Fruit fly (Drosophila melanogaster) whole organism, embryonic: ENCODE results near the gene CG42852.

Experiments
- Aef1 ChIP-seq: fragments of 200-800 bp; sonication (Bioruptor generic); IDR thresholded peaks from 3 replicates; pipeline ENCODE4 v1.3.6; 2022; ENCODE audit warnings: missing biosample characterization, missing genetic modification characterization
- Bdp1 ChIP-seq: fragments of 200-800 bp; sonication (Bioruptor generic); optimal IDR thresholded peaks from 3 replicates; lab custom pipeline; 2016; ENCODE audit warnings: missing biosample characterization, missing genetic modification characterization
- CG10959 ChIP-seq: fragments of 200-800 bp; sonication (Bioruptor generic); IDR thresholded peaks from 2 replicates; pipeline ENCODE4 v1.3.6; 2022; ENCODE audit warnings: missing biosample characterization, missing genetic modification characterization
- CG11504 ChIP-seq: fragments of 200-800 bp; sonication (Bioruptor generic); optimal IDR thresholded peaks from 3 replicates; lab custom pipeline; 2019; ENCODE audit warnings: missing biosample characterization, mild to moderate bottlenecking, missing genetic modification characterization, moderate library complexity
- CG12104 ChIP-seq: fragments of 200-800 bp; sonication (Bioruptor generic); optimal IDR thresholded peaks from 3 replicates; lab custom pipeline; 2016; ENCODE audit warnings: missing biosample characterization, missing genetic modification characterization
- CG13123 ChIP-seq: fragments of 200-800 bp; sonication (Bioruptor generic); optimal IDR thresholded peaks from 2 replicates; lab custom pipeline; 2016; ENCODE audit warnings: missing biosample characterization, missing genetic modification characterization
- CG15073 ChIP-seq: fragments of 200-800 bp; sonication (Bioruptor generic); optimal IDR thresholded peaks from 2 replicates; lab custom pipeline; 2016; ENCODE audit warnings: missing biosample characterization, missing genetic modification characterization
- CG15514 ChIP-seq: fragments of 200-800 bp; sonication (Bioruptor generic); optimal IDR thresholded peaks from 3 replicates; lab custom pipeline; 2017; ENCODE audit warnings: missing biosample characterization, missing genetic modification characterization, mild to moderate bottlenecking, moderate library complexity, missing genetic modification reagents
- CG16779 ChIP-seq: fragments of 200-800 bp; sonication (Bioruptor generic); IDR thresholded peaks from 2 replicates; pipeline ENCODE4 v1.3.6; 2022; ENCODE audit warnings: missing biosample characterization, missing genetic modification characterization
- CG16815 ChIP-seq: fragments of 200-800 bp; sonication (Bioruptor generic); optimal IDR thresholded peaks from 3 replicates; lab custom pipeline; 2017; ENCODE audit warnings: missing biosample characterization, mild to moderate bottlenecking, missing genetic modification characterization
- CG17802 ChIP-seq: fragments of 200-800 bp; sonication (Bioruptor generic); optimal IDR thresholded peaks from 2 replicates; lab custom pipeline; 2018; ENCODE audit warnings: missing biosample characterization, mild to moderate bottlenecking, missing genetic modification characterization, moderate library complexity
- CG2202 ChIP-seq: fragments of 200-800 bp; sonication (Bioruptor generic); optimal IDR thresholded peaks from 2 replicates; lab custom pipeline; 2018; ENCODE audit warnings: missing biosample characterization, mild to moderate bottlenecking, missing genetic modification characterization
- CG3407 ChIP-seq: fragments of 200-800 bp; sonication (Bioruptor generic); optimal IDR thresholded peaks from 2 replicates; lab custom pipeline; 2018; ENCODE audit warnings: missing biosample characterization, mild to moderate bottlenecking, missing genetic modification characterization
- CG34376 ChIP-seq: fragments of 200-800 bp; sonication (Bioruptor generic); optimal IDR thresholded peaks from 2 replicates; lab custom pipeline; 2018; ENCODE audit warnings: missing biosample characterization, mild to moderate bottlenecking, missing genetic modification characterization
- CG34422 ChIP-seq: fragments of 200-800 bp; sonication (Bioruptor generic); IDR thresholded peaks from 3 replicates; pipeline ENCODE4 v1.3.6; 2022; ENCODE audit warnings: missing biosample characterization, missing genetic modification characterization
- CG4360 ChIP-seq: fragments of 200-800 bp; sonication (Bioruptor generic); IDR thresholded peaks from 2 replicates; pipeline ENCODE4 v1.3.6; 2022; ENCODE audit warnings: missing biosample characterization, missing genetic modification characterization
- CG4617 ChIP-seq: fragments of 200-800 bp; sonication (Bioruptor generic); optimal IDR thresholded peaks from 3 replicates; lab custom pipeline; 2016; ENCODE audit warnings: missing biosample characterization, missing genetic modification characterization, borderline replicate concordance
- CG7357 ChIP-seq: fragments of 200-800 bp; sonication (Bioruptor generic); IDR thresholded peaks from 3 replicates; pipeline ENCODE4 v1.3.6; 2022; ENCODE audit warnings: missing biosample characterization, missing genetic modification characterization
- CG7556 ChIP-seq: fragments of 200-800 bp; sonication (Bioruptor generic); optimal IDR thresholded peaks from 2 replicates; lab custom pipeline; 2017; ENCODE audit warnings: missing biosample characterization, mild to moderate bottlenecking, missing genetic modification characterization
- CG9437 ChIP-seq: fragments of 200-800 bp; sonication (Bioruptor generic); optimal IDR thresholded peaks from 2 replicates; lab custom pipeline; 2018; ENCODE audit warnings: missing biosample characterization, mild to moderate bottlenecking, missing genetic modification characterization
- CHES-1-like ChIP-seq: fragments of 200-800 bp; sonication (Bioruptor generic); optimal IDR thresholded peaks from 2 replicates; lab custom pipeline; 2016; ENCODE audit warnings: missing biosample characterization, missing genetic modification characterization
- Dad ChIP-seq: fragments of 200-800 bp; sonication (Bioruptor generic); optimal IDR thresholded peaks from 3 replicates; lab custom pipeline; 2016; ENCODE audit warnings: missing biosample characterization, missing genetic modification characterization
- Drgx ChIP-seq: fragments of 200-800 bp; sonication (Bioruptor generic); IDR thresholded peaks from 2 replicates; pipeline ENCODE4 v1.3.6; 2022; ENCODE audit warnings: missing biosample characterization, missing genetic modification characterization
- Hr51 ChIP-seq, 2 experiments: fragments of 200-800 bp; sonication (Bioruptor generic); optimal IDR thresholded peaks; 2 replicates in 1 of 2; 3 replicates in 1 of 2; lab custom pipeline; 2016 to 2018; ENCODE audit warnings: missing biosample characterization in 2 of 2, missing genetic modification characterization in 2 of 2, mild to moderate bottlenecking in 1 of 2, moderate library complexity in 1 of 2
- Meics ChIP-seq: fragments of 200-800 bp; sonication (Bioruptor generic); optimal IDR thresholded peaks from 2 replicates; lab custom pipeline; 2017; ENCODE audit warnings: missing biosample characterization, mild to moderate bottlenecking, missing genetic modification characterization
- NC2β ChIP-seq: fragments of 200-800 bp; sonication (Bioruptor generic); optimal IDR thresholded peaks from 2 replicates; lab custom pipeline; 2016; ENCODE audit warnings: missing biosample characterization, missing genetic modification characterization
- Oaz ChIP-seq: fragments of 200-800 bp; sonication (Bioruptor generic); IDR thresholded peaks from 2 replicates; pipeline ENCODE4 v1.3.6; 2022; ENCODE audit warnings: missing biosample characterization, missing genetic modification characterization
- Ravus ChIP-seq: fragments of 200-800 bp; sonication (Bioruptor generic); IDR thresholded peaks from 2 replicates; pipeline ENCODE4 v1.3.6; 2022; ENCODE audit warnings: missing biosample characterization, missing genetic modification characterization
- Sox102F ChIP-seq: fragments of 200-800 bp; sonication (Bioruptor generic); optimal IDR thresholded peaks from 2 replicates; lab custom pipeline; 2018; ENCODE audit warnings: missing biosample characterization, mild to moderate bottlenecking, missing genetic modification characterization, moderate library complexity
- Sry-δ ChIP-seq: fragments of 200-800 bp; sonication (Bioruptor generic); optimal IDR thresholded peaks from 2 replicates; lab custom pipeline; 2016; ENCODE audit warnings: missing biosample characterization, missing genetic modification characterization
- Ssrp ChIP-seq: fragments of 200-800 bp; sonication (Bioruptor generic); optimal IDR thresholded peaks from 2 replicates; lab custom pipeline; 2018; ENCODE audit warnings: missing biosample characterization, mild to moderate bottlenecking, missing genetic modification characterization, moderate library complexity
- Xbp1 ChIP-seq: fragments of 200-800 bp; sonication (Bioruptor generic); optimal IDR thresholded peaks from 3 replicates; lab custom pipeline; 2016; ENCODE audit warnings: missing biosample characterization, mild to moderate bottlenecking, missing genetic modification characterization
- bowl ChIP-seq: fragments of 200-800 bp; sonication (Bioruptor generic); IDR thresholded peaks from 2 replicates; pipeline ENCODE4 v1.3.6; 2022; ENCODE audit warnings: missing biosample characterization, missing genetic modification characterization
- bsh ChIP-seq, 2 experiments: fragments of 200-800 bp; sonication (Bioruptor generic); optimal IDR thresholded peaks; 2 replicates each; lab custom pipeline; 2017 to 2018; ENCODE audit warnings: mild to moderate bottlenecking in 2 of 2, missing biosample characterization in 2 of 2, missing genetic modification characterization in 2 of 2, moderate library complexity in 1 of 2
- cato ChIP-seq: fragments of 200-800 bp; sonication (Bioruptor generic); optimal IDR thresholded peaks from 2 replicates; lab custom pipeline; 2016; ENCODE audit warnings: missing biosample characterization, missing genetic modification characterization, borderline replicate concordance
- chn ChIP-seq: fragments of 200-800 bp; sonication (Bioruptor generic); optimal IDR thresholded peaks from 2 replicates; lab custom pipeline; 2016; ENCODE audit warnings: missing biosample characterization, missing genetic modification characterization
- fru ChIP-seq: fragments of >200 bp; optimal IDR thresholded peaks from 2 replicates; lab custom pipeline; 2017
- gem ChIP-seq: fragments of 200-800 bp; sonication (Bioruptor generic); optimal IDR thresholded peaks from 2 replicates; lab custom pipeline; 2019; ENCODE audit warnings: missing biosample characterization, mild to moderate bottlenecking, missing genetic modification characterization, moderate library complexity
- kah ChIP-seq: fragments of 200-800 bp; sonication (Bioruptor generic); optimal IDR thresholded peaks from 2 replicates; lab custom pipeline; 2018; ENCODE audit warnings: missing biosample characterization, mild to moderate bottlenecking, missing genetic modification characterization
- lab ChIP-seq: fragments of 200-800 bp; sonication (Bioruptor generic); optimal IDR thresholded peaks from 3 replicates; lab custom pipeline; 2017; ENCODE audit warnings: missing biosample characterization, missing genetic modification characterization, mild to moderate bottlenecking, moderate library complexity, missing genetic modification reagents
- lola ChIP-seq, 3 experiments: fragments of >200 bp in 2 of 3; fragments of 200-800 bp in 1 of 3; sonication (Bioruptor generic) in 1 of 3; optimal IDR thresholded peaks; 2 replicates each; lab custom pipeline; 2017 to 2019; ENCODE audit warnings: missing biosample characterization in 3 of 3, missing genetic modification characterization in 3 of 3, mild to moderate bottlenecking in 1 of 3, moderate library complexity in 1 of 3
- nom ChIP-seq: fragments of 200-800 bp; sonication (Bioruptor generic); optimal IDR thresholded peaks from 2 replicates; lab custom pipeline; 2017; ENCODE audit warnings: missing biosample characterization, missing genetic modification characterization, mild to moderate bottlenecking, moderate library complexity, missing genetic modification reagents
- pnt ChIP-seq: fragments of 200-800 bp; sonication (Bioruptor generic); optimal IDR thresholded peaks from 3 replicates; lab custom pipeline; 2016; ENCODE audit warnings: missing biosample characterization, missing genetic modification characterization
- run ChIP-seq: fragments of 200-800 bp; sonication (Bioruptor generic); optimal IDR thresholded peaks from 3 replicates; lab custom pipeline; 2018; ENCODE audit warnings: missing biosample characterization, mild to moderate bottlenecking, missing genetic modification characterization
- sima ChIP-seq: fragments of 200-800 bp; sonication (Bioruptor generic); optimal IDR thresholded peaks from 2 replicates; lab custom pipeline; 2016; ENCODE audit warnings: missing biosample characterization, missing genetic modification characterization
- sna ChIP-seq: fragments of 200-800 bp; sonication (Bioruptor generic); IDR thresholded peaks from 2 replicates; pipeline ENCODE4 v1.3.6; 2022; ENCODE audit warnings: missing biosample characterization, missing genetic modification characterization; ENCODE audit not compliant: partially characterized antibody
- tgo ChIP-seq: fragments of 200-800 bp; sonication (Bioruptor generic); IDR thresholded peaks from 3 replicates; pipeline ENCODE4 v1.3.6; 2022; ENCODE audit warnings: missing biosample characterization, missing genetic modification characterization
- tin ChIP-seq: fragments of 200-800 bp; sonication (Bioruptor generic); optimal IDR thresholded peaks from 3 replicates; lab custom pipeline; 2016; ENCODE audit warnings: missing biosample characterization, missing genetic modification characterization
- unpg ChIP-seq: fragments of 200-800 bp; sonication (Bioruptor generic); optimal IDR thresholded peaks from 3 replicates; lab custom pipeline; 2018; ENCODE audit warnings: missing biosample characterization, mild to moderate bottlenecking, missing genetic modification characterization, moderate library complexity
- usp ChIP-seq: fragments of >200 bp; optimal IDR thresholded peaks from 2 replicates; lab custom pipeline; 2017; ENCODE audit warnings: missing biosample characterization, missing genetic modification characterization
- zen ChIP-seq: fragments of 200-800 bp; sonication (Bioruptor generic); optimal IDR thresholded peaks from 3 replicates; lab custom pipeline; 2018; ENCODE audit warnings: missing biosample characterization, mild to moderate bottlenecking, missing genetic modification characterization, moderate library complexity

CG42852 gene

DNA sequence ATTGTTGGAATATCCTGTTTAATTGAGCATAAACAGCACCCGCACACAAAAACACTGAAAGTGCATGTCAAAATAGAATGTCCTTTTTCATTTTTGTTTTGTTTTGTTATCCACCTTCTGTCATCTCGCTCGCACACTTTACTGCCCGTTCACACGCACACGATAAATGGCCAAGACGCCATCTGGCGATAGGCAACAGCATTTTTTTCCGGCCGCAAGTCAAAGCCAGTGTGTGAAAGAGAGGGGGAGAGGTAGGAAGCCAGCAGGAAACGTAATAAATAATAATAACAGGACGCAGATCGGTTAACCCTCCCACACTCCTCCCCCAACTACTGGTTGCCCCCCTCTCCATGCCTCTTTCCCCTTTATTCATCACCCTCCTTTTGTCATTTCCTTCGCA is 14.6 kb downstream of the CG42852 start (continued):
- TF ChIP-seq Sry-δ (GFP tag; lab: Kevin White, UChicago): no peak
- peak; percentile 12 for TF ChIP-seq CG15514
- peak; percentile 96 for TF ChIP-seq CG17802 (tag; lab: Kevin White, UChicago)
- no peak for TF ChIP-seq Aef1 (GFP tag; lab: Robert Waterston, UW)
- no peak for TF ChIP-seq lola (GFP tag; optimal IDR thresholded peaks at IDR 0.05; lab: Kevin White, UChicago)
- TF ChIP-seq CG3407 (GFP tag; lab: Kevin White, UChicago): no peak
- peak; percentile 35; the same call in 1 of the 3 replicates for TF ChIP-seq tgo (GFP tag; lab: Robert Waterston, UW)
- peak; percentile 85 for TF ChIP-seq zen (tag; lab: Kevin White, UChicago)
- TF ChIP-seq CG7556 (GFP tag; lab: Kevin White, UChicago): no peak
- TF ChIP-seq Xbp1 (GFP tag; lab: Kevin White, UChicago): no peak
- peak; percentile 15 for TF ChIP-seq CG9437 (GFP tag; lab: Kevin White, UChicago)
- TF ChIP-seq CG15073 (GFP tag; lab: Kevin White, UChicago): no peak
- peak; percentile 74 for TF ChIP-seq nom
- no peak for TF ChIP-seq CG4617 (GFP tag; lab: Kevin White, UChicago)
- no peak for TF ChIP-seq sna (GFP tag; lab: Robert Waterston, UW)
- TF ChIP-seq bsh (GFP tag; optimal IDR thresholded peaks at IDR 0.05; lab: Kevin White, UChicago): peak in 1 of 2 experiments; percentile 11
- no peak for TF ChIP-seq Drgx (GFP tag; lab: Robert Waterston, UW)
- peak; percentile 2 for TF ChIP-seq Sox102F (GFP tag; lab: Kevin White, UChicago)
- TF ChIP-seq CG13123 (GFP tag; lab: Kevin White, UChicago): no peak
- no peak for TF ChIP-seq Hr51 (GFP tag; optimal IDR thresholded peaks at IDR 0.05; lab: Kevin White, UChicago)
- TF ChIP-seq tin: peak; percentile 39
- 0 out of 2 replicates have a peak, but pooled peaks have one; percentile 19 for TF ChIP-seq Oaz (GFP tag; lab: Robert Waterston, UW)
- TF ChIP-seq CG12104 (GFP tag; lab: Kevin White, UChicago): no peak
- no peak for TF ChIP-seq CG16779
- TF ChIP-seq CHES-1-like (GFP tag; lab: Kevin White, UChicago): no peak
- no peak for TF ChIP-seq sima
- TF ChIP-seq run (tag; lab: Kevin White, UChicago): no peak
- no peak for TF ChIP-seq usp (GFP tag; lab: Kevin White, UChicago)
- no peak for TF ChIP-seq CG16815 (GFP tag; lab: Kevin White, UChicago)
- no peak for TF ChIP-seq fru (lab: Kevin White, UChicago)
- TF ChIP-seq CG34376 (GFP tag; lab: Kevin White, UChicago): no peak
- TF ChIP-seq kah (GFP tag; lab: Kevin White, UChicago): peak; percentile 49
- TF ChIP-seq CG11504 (tag; lab: Kevin White, UChicago): no peak
- no peak for TF ChIP-seq cato (GFP tag; lab: Kevin White, UChicago)
- TF ChIP-seq Dad (GFP tag; lab: Kevin White, UChicago): no peak
- TF ChIP-seq lab (GFP tag; lab: Kevin White, UChicago): peak; percentile 58
- peak; percentile 8 for TF ChIP-seq NC2β (GFP tag; lab: Kevin White, UChicago)
- TF ChIP-seq unpg (GFP tag; lab: Kevin White, UChicago): no peak
- no peak for TF ChIP-seq Ssrp (tag; lab: Kevin White, UChicago)
- TF ChIP-seq bowl (GFP tag; lab: Robert Waterston, UW): no peak
- no peak for TF ChIP-seq CG2202 (tag; lab: Kevin White, UChicago)
- TF ChIP-seq CG7357 (GFP tag; lab: Robert Waterston, UW): no peak
- TF ChIP-seq CG34422 (GFP tag; lab: Robert Waterston, UW): peak; percentile 47; the same call in 2 of the 3 replicates
- no peak for TF ChIP-seq pnt
- TF ChIP-seq chn (GFP tag; lab: Kevin White, UChicago): peak; percentile 31
- no peak for TF ChIP-seq gem
- TF ChIP-seq Bdp1: no peak
- 0 out of 2 replicates have a peak, but pooled peaks have one; percentile 39 for TF ChIP-seq CG10959 (GFP tag; lab: Robert Waterston, UW)
- peak; percentile 32 for TF ChIP-seq Meics
- 0 out of 2 replicates have a peak, but pooled peaks have one; percentile 29 for TF ChIP-seq CG4360 (GFP tag; lab: Robert Waterston, UW)
- TF ChIP-seq Ravus: no peak
